Worm (Caenorhabditis elegans): Measurements from ENCODE around the gene cest-26.

Gene cest-26

DNA sequence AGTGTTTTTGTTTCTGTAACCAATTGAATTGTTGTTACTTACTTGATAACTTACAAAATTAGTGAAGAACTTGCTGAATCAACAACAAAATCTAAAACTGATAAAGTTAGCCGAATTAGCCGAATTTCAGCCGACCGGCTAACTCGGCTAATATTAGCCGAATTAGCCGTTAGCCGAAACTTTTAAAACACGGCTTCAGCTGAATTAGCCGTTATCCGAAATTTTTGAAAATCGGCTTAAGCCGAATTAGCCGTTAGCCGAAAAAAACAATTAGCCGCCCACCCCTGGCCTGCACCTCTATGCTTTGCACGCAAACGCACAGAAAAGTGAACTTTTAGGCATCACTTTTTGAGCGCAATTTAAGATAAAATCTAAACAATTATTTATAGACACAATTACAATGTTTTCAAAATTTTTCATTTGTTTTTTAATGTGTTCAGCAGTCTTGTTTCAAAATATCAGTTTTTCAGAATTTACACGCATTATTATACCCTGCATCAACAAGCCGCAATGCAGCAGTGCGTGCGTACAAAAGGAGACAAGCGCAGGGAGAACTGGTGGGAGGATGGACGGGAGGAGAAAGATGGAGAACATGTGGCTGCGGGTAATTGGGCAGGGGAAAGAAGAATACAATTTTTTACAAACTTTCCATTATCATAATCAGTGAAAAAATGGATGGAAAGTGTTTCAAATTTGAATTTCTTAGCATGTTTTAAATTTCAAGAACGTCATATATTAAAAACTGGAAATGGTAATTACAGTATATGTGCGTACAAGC is 42.2 kb downstream of the cest-26 start (continued):
- TF ChIP-seq unc-62 (GFP tag; optimal IDR thresholded peaks at IDR 0.05): no peak
- TF ChIP-seq nhr-47 (tag; optimal IDR thresholded peaks at IDR 0.05): peak; percentile 84
- TF ChIP-seq lin-35 (GFP tag; optimal IDR thresholded peaks at IDR 0.05): peak; percentile 27 to 80
- no peak for TF ChIP-seq unc-30 (tag; optimal IDR thresholded peaks at IDR 0.05)
- peak; percentile 14 for TF ChIP-seq unc-86 (tag; optimal IDR thresholded peaks at IDR 0.05)
- TF ChIP-seq ceh-63 (GFP tag; optimal IDR thresholded peaks at IDR 0.05): no peak
- peak; percentile 40 for TF ChIP-seq nhr-237 (tag; optimal IDR thresholded peaks at IDR 0.05)
- TF ChIP-seq ceh-82 (tag; optimal IDR thresholded peaks at IDR 0.05): peak; percentile 53 to 80 (median 54)
- peak; percentile 68 for TF ChIP-seq swsn-7 (tag; optimal IDR thresholded peaks at IDR 0.05)
- peak; percentile 2 for TF ChIP-seq pax-3 (tag; optimal IDR thresholded peaks at IDR 0.05)
- peak; percentile 43 for TF ChIP-seq ztf-4 (tag; optimal IDR thresholded peaks at IDR 0.05)
- TF ChIP-seq ets-5 (GFP tag; IDR thresholded peaks at IDR 0.05): no peak
- peak; percentile 92 for TF ChIP-seq snu-23 (GFP tag; optimal IDR thresholded peaks at IDR 0.05)
- peak; percentile 74 for TF ChIP-seq nhr-71 (tag; optimal IDR thresholded peaks at IDR 0.05)
- peak in 1 of 2 experiments; percentile 52 for TF ChIP-seq mdl-1 (tag; optimal IDR thresholded peaks at IDR 0.05)
- TF ChIP-seq pag-3 (tag; optimal IDR thresholded peaks at IDR 0.05; ENCODE audit: borderline replicate concordance, insufficient read depth): no peak
- peak; percentile 78 for TF ChIP-seq nhr-77 (tag; optimal IDR thresholded peaks at IDR 0.05)
- peak; percentile 57 for TF ChIP-seq elt-2 (tag; optimal IDR thresholded peaks at IDR 0.05)
- peak; percentile 7 for TF ChIP-seq unc-130 (tag; optimal IDR thresholded peaks at IDR 0.05)
- no peak for TF ChIP-seq ces-1 (GFP tag; optimal IDR thresholded peaks at IDR 0.05)
- TF ChIP-seq tlp-1 (tag; optimal IDR thresholded peaks at IDR 0.05): no peak
- TF ChIP-seq alr-1 (tag; optimal IDR thresholded peaks at IDR 0.05; ENCODE audit: borderline replicate concordance): no peak
- no peak for TF ChIP-seq nhr-12 (tag; optimal IDR thresholded peaks at IDR 0.05)
- no peak for TF ChIP-seq Y116A8C.19 (tag; optimal IDR thresholded peaks at IDR 0.05; ENCODE audit: borderline replicate concordance)
- TF ChIP-seq dsc-1 (tag; optimal IDR thresholded peaks at IDR 0.05): peak; percentile 87
- TF ChIP-seq ztf-11 (tag; optimal IDR thresholded peaks at IDR 0.05): peak in 1 of 2 experiments; percentile 53
- peak; percentile 45 for TF ChIP-seq irx-1 (tag; optimal IDR thresholded peaks at IDR 0.05)
- TF ChIP-seq aha-1 (tag; optimal IDR thresholded peaks at IDR 0.05): no peak
- no peak for TF ChIP-seq C34B4.2 (tag; optimal IDR thresholded peaks at IDR 0.05)
- TF ChIP-seq jun-1 (tag; optimal IDR thresholded peaks at IDR 0.05): peak; percentile 83
- no peak for TF ChIP-seq egl-27 (tag; optimal IDR thresholded peaks at IDR 0.05)
- no peak for TF ChIP-seq ceh-8 (GFP tag; optimal IDR thresholded peaks at IDR 0.05)
- no peak for TF ChIP-seq nhr-28 (tag; optimal IDR thresholded peaks at IDR 0.05)
- no peak for TF ChIP-seq hlh-4 (tag; optimal IDR thresholded peaks at IDR 0.05)
- TF ChIP-seq xbp-1 (tag; optimal IDR thresholded peaks at IDR 0.05): peak; percentile 67
- no peak for TF ChIP-seq sptf-1 (tag; optimal IDR thresholded peaks at IDR 0.05)
- TF ChIP-seq tbx-2 (tag; optimal IDR thresholded peaks at IDR 0.05): peak; percentile 76
- no peak for TF ChIP-seq egl-13 (tag; optimal IDR thresholded peaks at IDR 0.05)
- TF ChIP-seq pqm-1 (tag; optimal IDR thresholded peaks at IDR 0.05): no peak
- TF ChIP-seq lin-15B (tag; optimal IDR thresholded peaks at IDR 0.05): no peak
- TF ChIP-seq efl-1 (optimal IDR thresholded peaks at IDR 0.05): peak; percentile 47 to 54
- TF ChIP-seq efl-1 (GFP tag; optimal IDR thresholded peaks at IDR 0.05 in 1 of 2): peak in 1 of 2 experiments; percentile 7
- no peak for TF ChIP-seq fkh-10 (GFP tag; optimal IDR thresholded peaks at IDR 0.05)
- peak; percentile 84 for TF ChIP-seq rnt-1 (tag; optimal IDR thresholded peaks at IDR 0.05)
- TF ChIP-seq isw-1 (GFP tag; IDR thresholded peaks at IDR 0.05): peak; percentile 14
- TF ChIP-seq zip-4 (GFP tag; optimal IDR thresholded peaks at IDR 0.05): peak; percentile 20
- TF ChIP-seq nhr-85 (tag): peak; percentile 85
- TF ChIP-seq skn-1 (tag; optimal IDR thresholded peaks at IDR 0.05): peak; percentile 75
- peak; percentile 88 for TF ChIP-seq nhr-90 (tag; optimal IDR thresholded peaks at IDR 0.05; ENCODE audit: poor library complexity)
- TF ChIP-seq mep-1 (tag; optimal IDR thresholded peaks at IDR 0.05): peak; percentile 79
- TF ChIP-seq nhr-76 (tag; optimal IDR thresholded peaks at IDR 0.05): no peak
- TF ChIP-seq unc-98 (GFP tag; IDR thresholded peaks at IDR 0.05): no peak

Data from whole organism, L1 larva.